Fruit fly (Drosophila melanogaster): ENCODE results near the gene RAF2.

- TF ChIP-seq pan (optimal IDR thresholded peaks at IDR 0.05) (no peak), CG8478 (optimal IDR thresholded peaks at IDR 0.05) (no peak)
Observed at dm6 chr3L:16385252-16385879, 761 bp upstream of the RAF2 start.

All from whole organism.